Fruit fly (Drosophila melanogaster): ENCODE results near the gene Hipk.

The Hipk gene

DNA sequence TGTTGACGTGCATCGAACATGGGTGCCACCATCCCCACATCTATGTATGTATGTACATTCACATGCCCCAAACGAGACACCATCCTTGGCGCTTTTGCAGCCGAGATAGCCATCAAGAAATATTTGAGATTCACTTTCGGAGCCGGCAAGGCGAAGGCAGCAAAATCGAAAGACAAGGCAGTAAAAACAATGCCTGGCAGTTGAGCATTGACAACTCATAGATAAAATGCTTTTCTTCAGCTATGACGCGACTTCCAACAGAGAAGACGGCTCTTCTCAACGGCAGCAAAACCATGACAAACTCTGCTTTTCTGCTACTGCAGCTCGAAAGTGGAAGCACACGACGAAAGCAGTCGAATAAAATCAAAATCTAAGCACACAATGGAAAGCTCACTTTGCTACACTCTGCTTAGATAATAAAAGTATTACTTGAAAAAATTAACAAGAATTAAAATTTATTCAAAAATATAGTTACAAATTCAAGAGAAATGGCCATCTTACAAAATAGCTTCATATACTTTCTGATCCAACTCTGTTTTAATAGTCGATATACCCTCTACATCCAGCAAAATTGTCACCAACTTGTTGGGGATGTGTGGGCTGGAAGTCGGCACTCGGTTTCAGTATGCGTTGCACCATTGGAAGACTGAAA is 25.8 kb upstream of the Hipk start (continued):
- TF ChIP-seq Max (GFP tag; optimal IDR thresholded peaks at IDR 0.05) (no peak), CG12071 (GFP tag; optimal IDR thresholded peaks at IDR 0.05) (no peak), CG1647 (GFP tag; optimal IDR thresholded peaks at IDR 0.05) (no peak), CG8765 (GFP tag; IDR thresholded peaks at IDR 0.05) (no peak), gcm2 (GFP tag; optimal IDR thresholded peaks at IDR 0.05) (no peak), peb (GFP tag; IDR thresholded peaks at IDR 0.05) (peak; percentile 35; the same call in 1 of the 2 replicates), jumu (GFP tag; optimal IDR thresholded peaks at IDR 0.05) (no peak), CG3995 (GFP tag; optimal IDR thresholded peaks at IDR 0.05) (no peak), Abd-B (GFP tag; optimal IDR thresholded peaks at IDR 0.05) (no peak), CG9215 (GFP tag; IDR thresholded peaks at IDR 0.05) (no peak), salm (tag; optimal IDR thresholded peaks at IDR 0.05) (no peak), CG17361 (GFP tag; IDR thresholded peaks at IDR 0.05) (peak; percentile 67), bigmax (GFP tag; optimal IDR thresholded peaks at IDR 0.05) (no peak), D19B (GFP tag; optimal IDR thresholded peaks at IDR 0.05) (no peak), Tbp (GFP tag; optimal IDR thresholded peaks at IDR 0.05) (no peak), ac (GFP tag; optimal IDR thresholded peaks at IDR 0.05) (no peak), hb (GFP tag; IDR thresholded peaks at IDR 0.05; ENCODE audit: partially characterized antibody) (no peak), CG5245 (GFP tag; optimal IDR thresholded peaks at IDR 0.05) (no peak), Sox102F (GFP tag; optimal IDR thresholded peaks at IDR 0.05) (peak; percentile 70), CG3163 (GFP tag; optimal IDR thresholded peaks at IDR 0.05) (no peak), slbo (GFP tag; IDR thresholded peaks at IDR 0.05) (0 out of 2 replicates have a peak, but pooled peaks have one; percentile 9), schlank (tag; optimal IDR thresholded peaks at IDR 0.05) (no peak), CG18011 (GFP tag; optimal IDR thresholded peaks at IDR 0.05) (no peak), Pdp1 (GFP tag; optimal IDR thresholded peaks at IDR 0.05) (no peak), CG15514 (GFP tag; optimal IDR thresholded peaks at IDR 0.05) (no peak), Neu2 (GFP tag; optimal IDR thresholded peaks at IDR 0.05; ENCODE audit: borderline replicate concordance) (no peak), cato (GFP tag; optimal IDR thresholded peaks at IDR 0.05; ENCODE audit: borderline replicate concordance) (no peak), HLH3B (GFP tag; IDR thresholded peaks at IDR 0.05) (peak; percentile 67), ATbp (GFP tag; optimal IDR thresholded peaks at IDR 0.05) (peak; percentile 72), CG30431 (GFP tag; optimal IDR thresholded peaks at IDR 0.05) (no peak), tin (GFP tag; optimal IDR thresholded peaks at IDR 0.05) (peak; percentile 16), CG6254 (GFP tag; optimal IDR thresholded peaks at IDR 0.05) (peak; percentile 7), sr (GFP tag; IDR thresholded peaks at IDR 0.05) (no peak), CHES-1-like (GFP tag; optimal IDR thresholded peaks at IDR 0.05) (no peak), CG7963 (GFP tag; IDR thresholded peaks at IDR 0.05; ENCODE audit: partially characterized antibody) (no peak), CG11504 (tag; optimal IDR thresholded peaks at IDR 0.05) (peak; percentile 61), sug (tag; optimal IDR thresholded peaks at IDR 0.05) (no peak), Oli (tag; optimal IDR thresholded peaks at IDR 0.05) (peak; percentile 15), Aef1 (GFP tag; IDR thresholded peaks at IDR 0.05) (no peak), CG1233 (GFP tag; optimal IDR thresholded peaks at IDR 0.05) (peak; percentile 4), CG10543 (GFP tag; optimal IDR thresholded peaks at IDR 0.05) (no peak), sc (optimal IDR thresholded peaks at IDR 0.05) (no peak), sc (GFP tag; optimal IDR thresholded peaks at IDR 0.05) (peak; percentile 40), Dad (GFP tag; optimal IDR thresholded peaks at IDR 0.05) (no peak), Hand (GFP tag; optimal IDR thresholded peaks at IDR 0.05) (no peak), CG12744 (GFP tag; optimal IDR thresholded peaks at IDR 0.05) (no peak), CG33557 (GFP tag; optimal IDR thresholded peaks at IDR 0.05) (no peak), CG4282 (GFP tag; optimal IDR thresholded peaks at IDR 0.05) (no peak), insv (GFP tag; optimal IDR thresholded peaks at IDR 0.05) (no peak), Fer1 (GFP tag; optimal IDR thresholded peaks at IDR 0.05) (no peak)

All from whole organism, embryonic.